Fruit fly (Drosophila melanogaster) whole organism, adult: Measurements from ENCODE around the gene CG31370.

Experiments used
- CG12768 ChIP-seq: fragments of 200-800 bp; sonication (Bioruptor generic); optimal IDR thresholded peaks from 2 replicates; lab custom pipeline; 2017; ENCODE audit warnings: missing biosample characterization, missing genetic modification characterization, mild to moderate bottlenecking, moderate library complexity, missing genetic modification reagents
- CG1620 ChIP-seq: fragments of 200-800 bp; sonication (Bioruptor generic); optimal IDR thresholded peaks from 2 replicates; lab custom pipeline; 2016; ENCODE audit warnings: missing biosample characterization, missing genetic modification characterization
- CG5204 ChIP-seq: fragments of 200-800 bp; sonication (Bioruptor generic); optimal IDR thresholded peaks from 2 replicates; lab custom pipeline; 2016; ENCODE audit warnings: missing biosample characterization, missing genetic modification characterization
- CG7101 ChIP-seq: fragments of 200-800 bp; sonication (Bioruptor generic); optimal IDR thresholded peaks from 2 replicates; lab custom pipeline; 2018; ENCODE audit warnings: missing biosample characterization, mild to moderate bottlenecking, missing genetic modification characterization, moderate library complexity
- Clk ChIP-seq: fragments of 200-800 bp; sonication (Bioruptor generic); optimal IDR thresholded peaks from 2 replicates; lab custom pipeline; 2017; ENCODE audit warnings: missing biosample characterization, missing genetic modification characterization
- Hr96 ChIP-seq: fragments of 200-800 bp; sonication (Bioruptor generic); optimal IDR thresholded peaks from 2 replicates; lab custom pipeline; 2016; ENCODE audit warnings: missing biosample characterization, missing genetic modification characterization
- Mnt ChIP-seq: fragments of 200-800 bp; sonication (Bioruptor generic); optimal IDR thresholded peaks from 2 replicates; lab custom pipeline; 2016; ENCODE audit warnings: missing biosample characterization, mild to moderate bottlenecking, missing genetic modification characterization
- bab1 ChIP-seq: fragments of 200-800 bp; sonication (Bioruptor generic); optimal IDR thresholded peaks from 3 replicates; lab custom pipeline; 2019; ENCODE audit warnings: missing biosample characterization, mild to moderate bottlenecking, missing genetic modification characterization, moderate library complexity
- cnc ChIP-seq, 2 experiments: fragments of >200 bp; optimal IDR thresholded peaks; 2 replicates each; lab custom pipeline; 2017
- kay ChIP-seq: fragments of 200-800 bp; sonication (Bioruptor generic); peaks from one replicate; lab custom pipeline; 2016; ENCODE audit warnings: missing biosample characterization, missing genetic modification characterization, borderline replicate concordance
- ovo ChIP-seq: fragments of 200-800 bp; sonication (Bioruptor generic); optimal IDR thresholded peaks from 2 replicates; lab custom pipeline; 2016; ENCODE audit warnings: missing biosample characterization, missing genetic modification characterization
- tj ChIP-seq: fragments of 200-800 bp; sonication (Bioruptor generic); optimal IDR thresholded peaks from 3 replicates; lab custom pipeline; 2017; ENCODE audit warnings: missing biosample characterization, mild to moderate bottlenecking, missing genetic modification characterization, moderate library complexity

- no peak for TF ChIP-seq Mnt (GFP tag; lab: Kevin White, UChicago)
- TF ChIP-seq CG12768 (GFP tag; lab: Kevin White, UChicago): no peak
- TF ChIP-seq CG7101 (tag; lab: Kevin White, UChicago): no peak
- TF ChIP-seq kay: peak; percentile 73
- TF ChIP-seq CG1620 (GFP tag; lab: Kevin White, UChicago): no peak
- TF ChIP-seq CG5204 (GFP tag; lab: Kevin White, UChicago): no peak
- no peak for TF ChIP-seq cnc (optimal IDR thresholded peaks at IDR 0.05; lab: Kevin White, UChicago)
- no peak for TF ChIP-seq Clk
- no peak for TF ChIP-seq tj
- no peak for TF ChIP-seq Hr96
- no peak for TF ChIP-seq ovo (GFP tag; lab: Kevin White, UChicago)
- TF ChIP-seq bab1 (GFP tag; lab: Kevin White, UChicago): no peak
Observed at dm6 chr3R:25316016-25316415, 13.8 kb downstream of the CG31370 start, which contains the start of gene CG10559.
